Worm (Caenorhabditis elegans) whole organism, L1 larva: ENCODE data around the gene M28.4.

Experiments
- aha-1 ChIP-seq: fragments of 150-350 bp; optimal IDR thresholded peaks from 2 replicates; lab custom pipeline; 2014; ENCODE audit warnings: missing biosample characterization, missing genetic modification characterization
- blmp-1 ChIP-seq: fragments of 150-350 bp; optimal IDR thresholded peaks from 2 replicates; lab custom pipeline; 2014; ENCODE audit warnings: missing biosample characterization, missing genetic modification characterization
- ces-1 ChIP-seq: fragments of 150-350 bp; optimal IDR thresholded peaks from 2 replicates; lab custom pipeline; 2014; ENCODE audit warnings: missing biosample characterization, missing genetic modification reagents, missing genetic modification characterization
- lin-15B ChIP-seq: fragments of 150-350 bp; sonication (generic microtip); optimal IDR thresholded peaks from 3 replicates; lab custom pipeline; 2014; ENCODE audit warnings: missing biosample characterization, missing genetic modification characterization
- lsy-2 ChIP-seq, 2 experiments: fragments of 150-350 bp; optimal IDR thresholded peaks; 2 replicates each; lab custom pipeline; 2014; ENCODE audit warnings: missing biosample characterization in 2 of 2, missing genetic modification characterization in 2 of 2
- pag-3 ChIP-seq: sonication (generic microtip); optimal IDR thresholded peaks from 2 replicates; lab custom pipeline; 2017; ENCODE audit warnings: missing genetic modification characterization, mild to moderate bottlenecking, missing compliant biosample characterization, antibody characterized with exemption, borderline replicate concordance; ENCODE audit not compliant: insufficient read depth
- snu-23 ChIP-seq: sonication (generic microtip); optimal IDR thresholded peaks from 2 replicates; lab custom pipeline; 2016; ENCODE audit warnings: missing genetic modification characterization, missing compliant biosample characterization
- tbx-2 ChIP-seq: sonication (generic microtip); optimal IDR thresholded peaks from 2 replicates; lab custom pipeline; 2016; ENCODE audit warnings: missing genetic modification characterization, missing compliant biosample characterization
- unc-86 ChIP-seq: sonication (generic microtip); optimal IDR thresholded peaks from 2 replicates; lab custom pipeline; 2016; ENCODE audit warnings: missing genetic modification characterization, missing compliant biosample characterization
- zag-1 ChIP-seq: fragments of 150-350 bp; optimal IDR thresholded peaks from 2 replicates; lab custom pipeline; 2014; ENCODE audit warnings: missing biosample characterization, missing genetic modification characterization

- TF ChIP-seq lsy-2 (tag; optimal IDR thresholded peaks at IDR 0.05; lab: Kevin White, UChicago) (no peak), tbx-2 (tag; lab: Kevin White, UChicago) (no peak), snu-23 (GFP tag; lab: Kevin White, UChicago) (no peak), lin-15B (no peak), unc-86 (no peak), pag-3 (no peak), blmp-1 (tag; lab: Kevin White, UChicago) (no peak), ces-1 (GFP tag; lab: Kevin White, UChicago) (no peak), zag-1 (no peak), aha-1 (no peak)
Observed at ce11 chrII:10659585-10659984, 16.1 kb downstream of the M28.4 start.
